Worm (Caenorhabditis elegans) whole organism, L2 larva: ENCODE data around the gene btb-7.

Source experiments
- F13H6.1 ChIP-seq: sonication (generic microtip); optimal IDR thresholded peaks from 2 replicates; lab custom pipeline; 2016; ENCODE audit warnings: missing genetic modification characterization, missing compliant biosample characterization
- R02D3.7 ChIP-seq: fragments of 150-350 bp; optimal IDR thresholded peaks from 2 replicates; lab custom pipeline; 2014; ENCODE audit warnings: missing biosample characterization, missing genetic modification characterization
- Y55F3AM.14 ChIP-seq: fragments of 200-800 bp; sonication (Bioruptor generic); optimal IDR thresholded peaks from 2 replicates; lab custom pipeline; 2018; ENCODE audit warnings: mild to moderate bottlenecking, missing genetic modification characterization, missing compliant biosample characterization
- ZK546.5 ChIP-seq: sonication (generic microtip); optimal IDR thresholded peaks from 2 replicates; lab custom pipeline; 2017; ENCODE audit warnings: missing biosample characterization, missing genetic modification characterization
- aly-2 ChIP-seq: fragments of 150-350 bp; optimal IDR thresholded peaks from 2 replicates; lab custom pipeline; 2014; ENCODE audit warnings: missing biosample characterization, missing genetic modification characterization
- ceh-16 ChIP-seq: fragments of 150-350 bp; optimal IDR thresholded peaks from 2 replicates; lab custom pipeline; 2014; ENCODE audit warnings: missing biosample characterization, missing genetic modification characterization
- ceh-82 ChIP-seq: fragments of 150-350 bp; optimal IDR thresholded peaks from 2 replicates; lab custom pipeline; 2014; ENCODE audit warnings: missing biosample characterization, missing genetic modification characterization
- crh-2 ChIP-seq: sonication (generic microtip); optimal IDR thresholded peaks from 2 replicates; lab custom pipeline; 2017; ENCODE audit warnings: missing biosample characterization, missing genetic modification characterization
- elt-1 ChIP-seq: fragments of 150-350 bp; optimal IDR thresholded peaks from 2 replicates; lab custom pipeline; 2014; ENCODE audit warnings: missing biosample characterization, missing genetic modification characterization
- fos-1 ChIP-seq: fragments of 150-350 bp; optimal IDR thresholded peaks from 2 replicates; lab custom pipeline; 2014; ENCODE audit warnings: missing biosample characterization, missing genetic modification characterization
- gmeb-1 ChIP-seq: fragments of 150-350 bp; optimal IDR thresholded peaks from 2 replicates; lab custom pipeline; 2014; ENCODE audit warnings: missing biosample characterization, missing genetic modification characterization
- lsy-2 ChIP-seq, 2 experiments: fragments of 150-350 bp in 1 of 2; sonication (generic microtip) in 1 of 2; optimal IDR thresholded peaks; 2 replicates each; lab custom pipeline; 2014 to 2017; ENCODE audit warnings: missing biosample characterization in 2 of 2, missing genetic modification characterization in 2 of 2
- mab-5 ChIP-seq: fragments of 150-350 bp; optimal IDR thresholded peaks from 2 replicates; lab custom pipeline; 2014; ENCODE audit warnings: missing biosample characterization, missing genetic modification characterization
- mbf-1 ChIP-seq: sonication (generic microtip); optimal IDR thresholded peaks from 2 replicates; lab custom pipeline; 2017; ENCODE audit warnings: missing biosample characterization, missing genetic modification characterization
- nhr-11 ChIP-seq: fragments of 150-350 bp; optimal IDR thresholded peaks from 2 replicates; lab custom pipeline; 2014; ENCODE audit warnings: missing biosample characterization, missing genetic modification characterization
- nhr-12 ChIP-seq: fragments of 150-350 bp; optimal IDR thresholded peaks from 2 replicates; lab custom pipeline; 2014; ENCODE audit warnings: missing biosample characterization, missing genetic modification characterization
- nhr-23 ChIP-seq: fragments of 150-350 bp; optimal IDR thresholded peaks from 2 replicates; lab custom pipeline; 2014; ENCODE audit warnings: missing biosample characterization, missing genetic modification reagents, missing genetic modification characterization
- nhr-237 ChIP-seq: fragments of 150-350 bp; optimal IDR thresholded peaks from 2 replicates; lab custom pipeline; 2014; ENCODE audit warnings: missing biosample characterization, missing genetic modification characterization
- nhr-25 ChIP-seq: fragments of 150-350 bp; sonication (generic microtip); optimal IDR thresholded peaks from 3 replicates; lab custom pipeline; 2014; ENCODE audit warnings: missing biosample characterization, missing genetic modification characterization
- nhr-77 ChIP-seq: fragments of 150-350 bp; optimal IDR thresholded peaks from 2 replicates; lab custom pipeline; 2014; ENCODE audit warnings: missing biosample characterization, missing genetic modification characterization
- sem-4 ChIP-seq: fragments of 150-350 bp; optimal IDR thresholded peaks from 2 replicates; lab custom pipeline; 2014; ENCODE audit warnings: missing biosample characterization, missing genetic modification reagents, missing genetic modification characterization
- skn-1 ChIP-seq: sonication (generic microtip); optimal IDR thresholded peaks from 2 replicates; lab custom pipeline; 2017; ENCODE audit warnings: missing biosample characterization, missing genetic modification characterization
- sma-3 ChIP-seq: sonication (generic microtip); optimal IDR thresholded peaks from 2 replicates; lab custom pipeline; 2016; ENCODE audit warnings: missing genetic modification reagents, missing genetic modification characterization, missing compliant biosample characterization
- sma-9 ChIP-seq, 2 experiments: fragments of 150-350 bp in 1 of 2; sonication (generic microtip) in 1 of 2; optimal IDR thresholded peaks; 2 replicates each; lab custom pipeline; 2014 to 2016; ENCODE audit warnings: missing genetic modification characterization in 2 of 2, mild to moderate bottlenecking in 1 of 2, missing biosample characterization in 1 of 2, missing compliant biosample characterization in 1 of 2, missing genetic modification reagents in 1 of 2, moderate library complexity in 1 of 2
- unc-39 ChIP-seq: fragments of 150-350 bp; optimal IDR thresholded peaks from 2 replicates; lab custom pipeline; 2014; ENCODE audit warnings: missing biosample characterization, missing genetic modification characterization
- unc-55 ChIP-seq: fragments of 150-350 bp; sonication (generic microtip); optimal IDR thresholded peaks from 3 replicates; lab custom pipeline; 2014; ENCODE audit warnings: missing biosample characterization, missing genetic modification reagents, missing genetic modification characterization
- unc-62 ChIP-seq: fragments of 150-350 bp; optimal IDR thresholded peaks from 2 replicates; lab custom pipeline; 2014; ENCODE audit warnings: missing biosample characterization, missing genetic modification reagents, missing genetic modification characterization
- zag-1 ChIP-seq: fragments of 150-350 bp; optimal IDR thresholded peaks from 2 replicates; lab custom pipeline; 2014; ENCODE audit warnings: missing biosample characterization, missing genetic modification characterization
- ztf-1 ChIP-seq: fragments of 200-800 bp; sonication (Bioruptor generic); conservative IDR thresholded peaks from 2 replicates; pipeline ENCODE4 v1.3.6; 2022; ENCODE audit warnings: missing genetic modification characterization, missing compliant biosample characterization
- ztf-11 ChIP-seq: sonication (generic microtip); optimal IDR thresholded peaks from 2 replicates; lab custom pipeline; 2017; ENCODE audit warnings: missing biosample characterization, missing genetic modification characterization
- ztf-4 ChIP-seq: fragments of 150-350 bp; optimal IDR thresholded peaks from 2 replicates; lab custom pipeline; 2014; ENCODE audit warnings: missing biosample characterization, missing genetic modification characterization

Gene btb-7

DNA sequence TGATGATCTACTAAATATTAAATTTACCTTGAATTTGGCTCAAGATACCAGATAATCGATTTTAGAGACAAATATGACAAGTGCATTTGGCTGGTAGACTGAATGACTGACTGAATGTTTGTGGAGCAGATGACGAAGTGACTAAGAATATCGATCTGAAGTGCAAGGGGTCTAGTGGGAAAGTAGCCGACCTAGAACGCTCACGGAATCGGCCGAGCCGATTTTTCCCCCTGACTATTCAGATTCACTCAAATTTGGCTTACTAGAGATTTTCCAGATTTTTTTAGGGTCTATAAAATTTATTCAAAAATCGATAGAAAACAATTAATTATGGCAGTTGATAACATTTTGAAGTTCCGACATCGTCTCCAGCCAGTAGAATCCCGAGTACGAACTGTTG, 18.5 kb upstream of the btb-7 start, which contains the start of gene fbxc-26:
TSS of gene fbxc-26 (minus strand) at position 101 of the 400 bp plus-strand sequence.
- TF ChIP-seq zag-1 (tag; lab: Kevin White, UChicago): no peak
- no peak for TF ChIP-seq gmeb-1 (tag; lab: Kevin White, UChicago)
- TF ChIP-seq aly-2: no peak

DNA sequence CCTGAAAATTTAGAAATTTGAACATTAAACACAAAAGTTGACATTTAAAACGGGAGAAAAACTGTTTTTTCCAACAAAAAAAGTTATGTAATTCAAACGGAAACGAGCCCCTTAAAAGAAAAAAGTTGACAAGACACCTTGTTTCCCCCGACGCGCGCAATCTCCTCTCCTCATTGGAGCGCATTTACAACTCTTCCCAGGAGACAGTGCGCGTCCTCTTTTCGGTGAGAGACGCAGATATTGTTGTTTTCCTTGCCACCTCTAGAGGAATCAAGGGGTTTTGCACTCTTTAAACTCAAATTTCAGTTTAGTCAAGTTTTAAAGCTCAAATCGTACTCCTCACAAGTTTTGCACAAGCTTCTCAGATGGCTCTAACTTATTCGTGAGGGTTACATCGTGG, 17.2 kb upstream of the btb-7 start, which contains the start of gene F58E1.13:
TSS of gene F58E1.13 (minus strand) at position 12 of the 400 bp plus-strand sequence.
- TF ChIP-seq unc-55 (GFP tag; lab: Kevin White, UChicago): no peak
- no peak for TF ChIP-seq nhr-23 (tag; lab: Kevin White, UChicago)
- no peak for TF ChIP-seq sem-4 (tag; lab: Kevin White, UChicago)
- no peak for TF ChIP-seq zag-1 (tag; lab: Kevin White, UChicago)
- TF ChIP-seq elt-1 (tag; lab: Kevin White, UChicago): no peak
- TF ChIP-seq nhr-12 (tag; lab: Kevin White, UChicago): no peak
- no peak for TF ChIP-seq nhr-11 (tag; lab: Kevin White, UChicago)
- no peak for TF ChIP-seq nhr-25 (tag; lab: Kevin White, UChicago)
- no peak for TF ChIP-seq unc-39 (tag; lab: Kevin White, UChicago)
- TF ChIP-seq nhr-77 (tag; lab: Kevin White, UChicago): no peak
- TF ChIP-seq R02D3.7 (tag; lab: Kevin White, UChicago): no peak
- no peak for TF ChIP-seq unc-62 (GFP tag; lab: Kevin White, UChicago)
- no peak for TF ChIP-seq ceh-16 (tag; lab: Kevin White, UChicago)
- no peak for TF ChIP-seq F13H6.1 (tag; lab: Kevin White, UChicago)
- no peak for TF ChIP-seq ZK546.5 (tag; lab: Kevin White, UChicago)
- no peak for TF ChIP-seq ztf-11 (tag; lab: Kevin White, UChicago)
- TF ChIP-seq, all 48 proteins: peak for 0

DNA sequence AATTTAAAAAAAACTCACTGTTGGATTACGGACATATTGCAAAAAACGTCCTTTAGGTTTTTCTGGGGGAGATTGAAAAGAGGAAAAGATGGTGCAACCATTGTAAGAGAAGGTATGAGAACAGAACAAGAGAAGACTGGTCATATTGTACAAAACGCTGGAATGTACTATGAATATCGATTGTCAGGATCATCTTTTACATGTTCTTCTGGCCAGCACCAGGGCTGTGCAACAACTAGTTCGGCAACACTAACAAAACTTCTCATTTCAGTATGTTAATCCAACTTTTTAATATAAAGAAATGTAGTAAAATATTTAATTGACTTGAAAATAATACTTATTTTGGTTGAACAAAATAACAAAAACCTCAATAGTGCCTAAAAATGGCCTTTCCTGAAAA, 9.7 kb upstream of the btb-7 start, which contains the start of gene fbxb-47:
TSS of gene fbxb-47 (minus strand) at position 101 of the 400 bp plus-strand sequence.
- no peak for TF ChIP-seq R02D3.7 (tag; lab: Kevin White, UChicago)
- no peak for TF ChIP-seq unc-62 (GFP tag; lab: Kevin White, UChicago)
- TF ChIP-seq mbf-1 (tag; lab: Kevin White, UChicago): no peak
- TF ChIP-seq sma-3 (GFP tag; lab: Kevin White, UChicago): no peak
- no peak for TF ChIP-seq unc-39 (tag; lab: Kevin White, UChicago)
- TF ChIP-seq ztf-1: no peak
- TF ChIP-seq aly-2: no peak
- no peak for TF ChIP-seq lsy-2 (tag; optimal IDR thresholded peaks at IDR 0.05; lab: Kevin White, UChicago)
- TF ChIP-seq ceh-82 (tag; lab: Kevin White, UChicago): no peak
- no peak for TF ChIP-seq ztf-11 (tag; lab: Kevin White, UChicago)
- TF ChIP-seq nhr-237 (tag; lab: Kevin White, UChicago): no peak
- no peak for TF ChIP-seq ztf-4 (tag; lab: Kevin White, UChicago)

DNA sequence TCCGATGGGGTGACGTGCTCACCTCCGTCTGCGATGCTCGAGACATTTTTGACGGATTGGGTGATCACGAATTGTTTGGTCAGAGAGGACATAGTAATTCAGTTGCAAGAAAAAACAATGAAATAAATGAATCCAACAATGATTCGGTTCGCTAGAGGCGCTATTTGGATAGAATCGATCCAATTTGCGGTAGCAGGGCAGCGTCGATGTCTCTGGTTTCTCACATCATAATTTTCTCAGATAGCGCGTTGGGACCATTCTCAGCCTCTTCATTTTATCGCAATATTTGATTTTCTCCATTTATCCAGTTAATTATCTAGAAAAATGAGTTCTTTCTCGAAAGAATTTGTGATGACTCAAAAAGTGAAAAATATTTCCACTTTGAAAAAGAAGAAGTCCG, 6.7 kb upstream of the btb-7 start, which contains the start of gene sdz-18:
TSS of gene sdz-18 (minus strand) at position 101 of the 400 bp plus-strand sequence.
- TF ChIP-seq mab-5 (tag; lab: Kevin White, UChicago) (no peak), elt-1 (tag; lab: Kevin White, UChicago) (no peak), unc-62 (GFP tag; lab: Kevin White, UChicago) (no peak), ztf-11 (tag; lab: Kevin White, UChicago) (no peak), fos-1 (tag; lab: Kevin White, UChicago) (no peak), sma-9 (GFP tag; optimal IDR thresholded peaks at IDR 0.05; lab: Kevin White, UChicago) (no peak), sma-9 (tag; optimal IDR thresholded peaks at IDR 0.05; lab: Kevin White, UChicago) (no peak), Y55F3AM.14 (GFP tag; lab: Kevin White, UChicago) (no peak), ceh-16 (tag; lab: Kevin White, UChicago) (no peak), nhr-23 (tag; lab: Kevin White, UChicago) (no peak), crh-2 (tag; lab: Kevin White, UChicago) (no peak), ceh-82 (tag; lab: Kevin White, UChicago) (no peak), nhr-77 (tag; lab: Kevin White, UChicago) (no peak)

DNA sequence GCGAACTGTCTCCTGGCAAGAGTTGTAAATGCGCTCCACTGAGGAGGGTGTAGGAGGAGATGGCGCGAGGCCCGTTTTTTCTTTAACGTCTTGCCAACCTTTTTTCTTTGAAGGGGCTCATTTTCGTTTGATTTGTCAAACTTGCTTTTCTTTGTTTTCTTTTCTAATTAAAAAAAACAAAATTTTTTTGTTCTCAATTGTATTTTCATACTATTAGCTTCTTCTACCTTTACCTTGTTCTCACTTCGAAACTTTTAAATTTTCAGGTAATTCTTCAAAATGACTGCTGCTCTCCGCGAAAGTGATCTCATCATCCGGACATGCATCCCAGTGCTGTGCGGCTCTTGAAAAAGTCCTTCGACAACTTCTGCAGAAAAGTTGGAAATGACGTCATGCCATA, 3.1 kb upstream of the btb-7 start, which contains the start of gene fbxa-184:
TSS of gene fbxa-184 (plus strand) at position 301 of the 400 bp plus-strand sequence.
- no peak for TF ChIP-seq skn-1 (tag; lab: Kevin White, UChicago)
